Worm (Caenorhabditis elegans) whole organism, midembryonic: ENCODE data around the gene C27A7.9.
"Not testable (repeated sequence)": the region's sequence is repeated elsewhere in the genome, so short reads cannot be mapped to it uniquely, and the experiment has no call there.

ENCODE experiments used
- T22C8.4 ChIP-seq: fragments of 200-800 bp; sonication (Bioruptor generic); IDR thresholded peaks from 2 replicates; pipeline ENCODE4 v1.3.6; 2022; ENCODE audit warnings: missing genetic modification characterization, missing compliant biosample characterization
- cog-1 ChIP-seq: sonication (generic microtip); optimal IDR thresholded peaks from 2 replicates; lab custom pipeline; 2016; ENCODE audit warnings: missing genetic modification characterization, missing compliant biosample characterization
- flt-1 ChIP-seq: fragments of 200-800 bp; sonication (Bioruptor generic); IDR thresholded peaks from 2 replicates; pipeline ENCODE4 v1.3.6; 2022; ENCODE audit warnings: missing genetic modification characterization, missing compliant biosample characterization
- klf-2 ChIP-seq: fragments of 200-800 bp; sonication (Bioruptor generic); conservative IDR thresholded peaks from 2 replicates; pipeline ENCODE4 v1.3.6; 2022; ENCODE audit warnings: missing genetic modification reagents, missing genetic modification characterization, missing compliant biosample characterization
- med-1 ChIP-seq: sonication (generic microtip); optimal IDR thresholded peaks from 2 replicates; lab custom pipeline; 2017; ENCODE audit warnings: missing genetic modification characterization, mild to moderate bottlenecking, missing compliant biosample characterization, antibody characterized with exemption, missing genetic modification reagents; ENCODE audit not compliant: insufficient read depth
- ref-1 ChIP-seq: fragments of 200-800 bp; sonication (Bioruptor generic); conservative IDR thresholded peaks from 2 replicates; pipeline ENCODE4 v1.3.6; 2022; ENCODE audit warnings: missing genetic modification reagents, missing genetic modification characterization, missing compliant biosample characterization
- tab-1 ChIP-seq: fragments of 200-800 bp; sonication (Bioruptor generic); IDR thresholded peaks from 2 replicates; pipeline ENCODE4 v1.3.6; 2022; ENCODE audit warnings: missing genetic modification characterization, missing compliant biosample characterization
- ztf-23 ChIP-seq: fragments of 200-800 bp; sonication (Bioruptor generic); IDR thresholded peaks from 2 replicates; pipeline ENCODE4 v1.3.6; 2022; ENCODE audit warnings: missing genetic modification reagents, missing genetic modification characterization, missing compliant biosample characterization
- ztf-29 ChIP-seq: fragments of 200-800 bp; sonication (Bioruptor generic); IDR thresholded peaks from 2 replicates; pipeline ENCODE4 v1.3.6; 2022; ENCODE audit warnings: missing genetic modification reagents, missing genetic modification characterization, missing compliant biosample characterization

C27A7.9 gene

DNA sequence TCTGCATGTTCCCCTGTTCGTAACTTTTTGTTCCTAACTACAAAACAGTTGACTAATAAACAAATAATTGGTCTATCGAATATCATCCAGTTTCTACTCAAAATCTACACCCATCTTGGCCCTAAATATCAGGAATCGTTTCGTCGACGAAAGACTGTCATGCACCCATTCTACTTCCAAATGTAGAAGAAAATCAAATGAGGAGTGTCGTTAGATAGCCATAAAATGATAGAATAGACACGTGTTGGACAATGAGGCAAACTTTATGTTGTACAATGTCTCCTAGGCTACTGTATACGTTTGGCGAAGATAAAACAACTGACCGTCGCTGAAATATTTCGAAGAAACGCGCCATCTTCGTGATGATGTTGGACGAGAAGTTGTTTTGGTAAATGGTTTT lies 5.5 kb upstream of the C27A7.9 start:
- TF ChIP-seq ztf-23 (GFP tag; lab: Robert Waterston, UW) (no peak), ztf-29 (GFP tag; lab: Robert Waterston, UW) (no peak), ref-1 (GFP tag; lab: Robert Waterston, UW) (no peak), tab-1 (GFP tag; lab: Robert Waterston, UW) (no peak), cog-1 (tag; lab: Kevin White, UChicago) (no peak), T22C8.4 (GFP tag; lab: Robert Waterston, UW) (no peak), flt-1 (GFP tag; lab: Robert Waterston, UW) (no peak), klf-2 (GFP tag; lab: Robert Waterston, UW) (no peak), med-1 (no peak)

DNA sequence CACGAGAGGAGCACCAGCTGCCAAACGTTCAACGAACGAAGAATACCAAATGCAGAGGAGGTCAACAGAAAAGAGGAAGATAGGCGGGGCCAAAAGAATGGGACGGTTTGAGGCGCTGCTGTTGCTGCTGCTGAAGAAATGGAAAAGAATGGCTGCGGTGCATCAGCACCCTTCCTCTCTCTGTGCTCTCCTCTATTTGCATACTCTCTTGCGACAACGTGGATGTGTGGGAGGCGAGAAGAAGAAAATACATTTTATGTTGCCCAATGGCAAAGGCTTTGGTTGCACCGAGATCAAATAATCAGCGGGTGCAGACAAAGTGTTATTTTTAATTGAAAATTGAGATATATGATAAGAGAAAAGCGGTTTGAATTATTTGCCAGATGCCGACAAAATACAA lies 3.9 kb upstream of the C27A7.9 start:
- TF ChIP-seq cog-1 (tag; lab: Kevin White, UChicago) = no peak
- TF ChIP-seq flt-1 (GFP tag; lab: Robert Waterston, UW) = no peak
- TF ChIP-seq tab-1 (GFP tag; lab: Robert Waterston, UW) = no peak
- TF ChIP-seq med-1 = no peak

DNA sequence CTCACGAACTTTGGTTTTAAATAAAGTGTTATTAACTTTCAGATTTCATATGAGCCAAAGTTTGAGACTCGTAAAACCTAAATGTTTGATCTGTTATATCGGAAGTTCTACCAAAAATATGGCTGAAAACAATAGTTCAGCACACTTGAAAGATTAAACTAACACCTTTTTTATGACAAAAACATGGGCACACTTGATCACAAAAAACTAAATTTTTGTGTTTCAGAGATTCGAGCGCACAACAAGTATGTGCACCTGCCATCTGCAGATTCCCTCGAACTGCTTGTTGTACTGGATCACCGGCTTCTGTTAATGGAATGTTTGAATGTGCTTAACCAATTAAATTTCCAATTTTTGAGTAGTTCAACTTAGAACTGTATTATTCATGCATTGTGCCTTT lies 670 bp downstream of the C27A7.9 start:
- no peak for TF ChIP-seq ztf-23 (GFP tag; lab: Robert Waterston, UW)
- TF ChIP-seq tab-1 (GFP tag; lab: Robert Waterston, UW) = no peak
- no peak for TF ChIP-seq med-1
- TF ChIP-seq cog-1 (tag; lab: Kevin White, UChicago) = no peak
- no peak for TF ChIP-seq klf-2 (GFP tag; lab: Robert Waterston, UW)
- TF ChIP-seq ztf-29 (GFP tag; lab: Robert Waterston, UW) = no peak
- no peak for TF ChIP-seq ref-1 (GFP tag; lab: Robert Waterston, UW)
- no peak for TF ChIP-seq T22C8.4 (GFP tag; lab: Robert Waterston, UW)
- TF ChIP-seq flt-1 (GFP tag; lab: Robert Waterston, UW) = no peak

DNA sequence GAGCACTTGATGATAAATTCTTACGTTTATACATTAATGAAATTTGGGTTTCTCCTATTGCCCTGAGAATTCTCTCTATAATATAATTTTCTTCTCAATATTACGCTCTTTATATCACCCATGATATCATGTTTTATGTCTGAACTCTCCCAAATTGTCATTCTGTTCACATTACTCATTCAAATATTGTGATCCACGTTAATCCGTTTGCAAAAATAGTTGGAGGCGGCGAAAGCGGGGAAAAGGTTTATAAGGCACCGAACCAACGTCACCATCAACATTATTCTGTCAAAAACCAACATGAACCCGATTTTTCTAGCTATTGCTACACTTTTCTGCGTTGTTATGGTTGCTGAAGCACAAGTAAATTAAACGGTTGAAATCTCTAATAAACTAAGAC lies 1.6 kb downstream of the C27A7.9 start, which contains the start of gene C27A7.8:
Gene C27A7.8, plus strand, starts transcription at position 301 of the 400 bp plus-strand sequence.
- TF ChIP-seq med-1 = no peak
- no peak for TF ChIP-seq ref-1 (GFP tag; lab: Robert Waterston, UW)
- no peak for TF ChIP-seq flt-1 (GFP tag; lab: Robert Waterston, UW)
- no peak for TF ChIP-seq T22C8.4 (GFP tag; lab: Robert Waterston, UW)
- TF ChIP-seq cog-1 (tag; lab: Kevin White, UChicago) = no peak
- TF ChIP-seq ztf-23 (GFP tag; lab: Robert Waterston, UW) = no peak
- no peak for TF ChIP-seq klf-2 (GFP tag; lab: Robert Waterston, UW)
- TF ChIP-seq ztf-29 (GFP tag; lab: Robert Waterston, UW) = no peak
- no peak for TF ChIP-seq tab-1 (GFP tag; lab: Robert Waterston, UW)

DNA sequence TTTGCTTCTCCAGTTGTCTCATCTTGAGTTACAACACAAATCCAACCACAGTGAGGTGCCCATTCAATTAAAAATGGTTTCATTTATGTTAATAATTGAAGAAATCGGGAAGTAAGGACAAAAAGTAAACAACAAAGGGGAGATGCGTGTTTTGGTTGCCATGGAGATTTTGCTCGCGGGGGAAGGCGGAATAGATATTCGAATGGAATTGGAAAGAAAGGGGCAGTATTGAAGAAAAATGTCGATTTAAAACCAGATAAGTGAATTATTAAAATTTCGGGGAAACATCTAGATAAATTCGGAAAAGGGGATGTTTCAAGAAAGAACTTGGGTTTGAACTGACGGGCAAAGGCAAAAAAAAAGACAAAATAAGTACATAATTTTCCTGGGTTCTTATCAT lies 3.8 kb downstream of the C27A7.9 start, which contains the start of gene che-11:
Gene che-11, minus strand, starts transcription at position 101 of the 400 bp plus-strand sequence.
- TF ChIP-seq ztf-29 (GFP tag; lab: Robert Waterston, UW) (no peak), T22C8.4 (GFP tag; lab: Robert Waterston, UW) (no peak), ztf-23 (GFP tag; lab: Robert Waterston, UW) (no peak), klf-2 (GFP tag; lab: Robert Waterston, UW) (no peak), tab-1 (GFP tag; lab: Robert Waterston, UW) (no peak), flt-1 (GFP tag; lab: Robert Waterston, UW) (no peak), ref-1 (GFP tag; lab: Robert Waterston, UW) (no peak), cog-1 (tag; lab: Kevin White, UChicago) (no peak), med-1 (no peak)

DNA sequence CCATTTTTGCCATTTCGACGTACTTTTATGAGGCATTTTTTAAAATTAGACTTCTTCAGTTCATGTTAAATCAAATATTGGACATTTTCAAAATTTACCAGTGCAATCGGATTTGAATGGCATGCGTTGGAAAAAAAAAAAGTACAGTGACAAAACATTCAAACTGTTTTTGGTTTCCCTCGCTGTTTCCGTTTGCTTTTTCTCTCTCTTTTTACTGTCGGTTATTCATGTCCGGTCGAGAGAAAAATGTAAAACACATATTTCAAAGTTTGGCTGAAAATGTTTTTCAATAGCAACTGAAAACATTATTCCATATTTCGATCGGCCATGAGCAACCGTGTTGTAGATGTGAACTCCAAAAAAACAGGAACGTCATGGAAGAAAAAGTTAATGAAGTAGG lies 13.8 kb downstream of the C27A7.9 start, which contains the start of gene C27A7.3:
Gene C27A7.3, plus strand, starts transcription at position 301 of the 400 bp plus-strand sequence.
- TF ChIP-seq ref-1 (GFP tag; lab: Robert Waterston, UW) = no peak
- no peak for TF ChIP-seq tab-1 (GFP tag; lab: Robert Waterston, UW)
- no peak for TF ChIP-seq cog-1 (tag; lab: Kevin White, UChicago)
- TF ChIP-seq klf-2 (GFP tag; lab: Robert Waterston, UW) = no peak
- no peak for TF ChIP-seq T22C8.4 (GFP tag; lab: Robert Waterston, UW)
- no peak for TF ChIP-seq ztf-23 (GFP tag; lab: Robert Waterston, UW)
- no peak for TF ChIP-seq med-1
- no peak for TF ChIP-seq flt-1 (GFP tag; lab: Robert Waterston, UW)
- TF ChIP-seq ztf-29 (GFP tag; lab: Robert Waterston, UW) = no peak

DNA sequence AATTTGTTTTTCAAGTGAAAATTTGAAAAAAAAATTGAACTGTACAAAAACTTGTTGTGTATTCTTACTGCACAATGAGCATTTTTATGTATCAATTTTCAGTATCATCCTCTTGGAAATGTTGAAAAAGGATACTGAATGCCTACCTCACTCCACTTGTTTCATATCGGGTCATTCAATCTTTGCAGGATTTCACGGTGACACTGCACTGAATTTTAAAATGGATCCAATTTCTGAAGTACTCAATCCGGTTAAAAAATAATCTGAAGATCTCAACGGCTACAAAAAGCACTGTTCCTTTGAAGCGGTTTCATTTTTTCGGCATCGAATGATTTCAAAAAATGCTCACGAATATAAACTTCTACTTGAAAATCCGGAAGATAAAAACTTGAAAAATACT lies 16.5 kb downstream of the C27A7.9 start:
- TF ChIP-seq flt-1 (GFP tag; lab: Robert Waterston, UW) (no peak), ztf-29 (GFP tag; lab: Robert Waterston, UW) (no peak), T22C8.4 (GFP tag; lab: Robert Waterston, UW) (no peak), cog-1 (tag; lab: Kevin White, UChicago) (no peak), med-1 (no peak), ztf-23 (GFP tag; lab: Robert Waterston, UW) (no peak), klf-2 (GFP tag; lab: Robert Waterston, UW) (no peak), tab-1 (GFP tag; lab: Robert Waterston, UW) (no peak), ref-1 (GFP tag; lab: Robert Waterston, UW) (no peak)

DNA sequence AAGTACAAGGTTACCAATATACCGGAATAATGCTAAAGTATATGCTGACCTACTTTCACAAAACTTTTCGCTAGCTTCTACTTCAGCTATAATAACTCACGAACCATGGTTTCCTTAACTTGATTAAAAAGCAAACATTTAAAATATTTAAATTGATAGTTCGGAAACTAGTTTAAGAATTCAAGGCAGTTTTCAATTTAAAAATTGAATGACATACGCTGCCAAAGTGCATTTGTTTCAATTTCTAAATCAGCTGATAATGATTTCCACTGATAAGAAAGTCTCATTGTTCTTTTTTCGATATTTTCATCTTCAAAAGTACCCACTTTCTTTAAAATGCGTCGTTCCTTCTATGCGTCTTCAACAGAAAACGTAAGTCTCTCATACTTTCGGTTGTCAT lies 23.3 kb downstream of the C27A7.9 start, which contains the start of gene enpp-1:
Gene enpp-1, plus strand, starts transcription at position 301 of the 400 bp plus-strand sequence.
- TF ChIP-seq ztf-29, ref-1, flt-1 (GFP tag; lab: Robert Waterston, UW): not testable (repeated sequence)

DNA sequence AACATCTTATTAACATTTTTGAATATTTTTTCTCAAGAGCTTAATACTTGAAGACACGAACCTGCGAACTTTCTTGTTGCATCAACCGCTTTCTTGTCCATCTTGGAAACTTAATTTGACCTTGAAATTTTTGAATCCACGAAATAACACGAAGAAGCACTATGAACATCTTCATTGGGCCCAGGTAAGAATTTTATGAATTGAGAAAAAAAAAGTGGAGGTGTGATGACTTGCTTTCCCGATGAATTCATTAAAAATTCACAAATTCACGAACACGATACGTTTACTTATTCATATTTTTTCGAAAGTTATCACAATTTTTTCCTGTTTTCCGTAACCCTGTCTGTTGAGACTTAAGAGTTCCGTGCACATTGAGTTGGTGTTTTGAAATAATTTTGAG lies 23.8 kb downstream of the C27A7.9 start, which contains the start of gene C27A7.6:
Gene C27A7.6, minus strand, starts transcription at position 101 of the 400 bp plus-strand sequence.
- not testable (repeated sequence) for TF ChIP-seq cog-1 (tag; lab: Kevin White, UChicago); ref-1 (GFP tag; lab: Robert Waterston, UW); flt-1 (GFP tag; lab: Robert Waterston, UW)
